Worm (Caenorhabditis elegans) whole organism, young adult: Measurements from ENCODE around the gene far-3.

ENCODE experiments used
- B0019.2 ChIP-seq: fragments of 200-800 bp; sonication (Bioruptor generic); conservative IDR thresholded peaks from 2 replicates; pipeline ENCODE4 v1.3.6; 2022; ENCODE audit warnings: missing genetic modification reagents, missing genetic modification characterization, missing compliant biosample characterization
- B0035.1 ChIP-seq: sonication (generic microtip); optimal IDR thresholded peaks from 2 replicates; lab custom pipeline; 2016; ENCODE audit warnings: missing genetic modification characterization, mild to moderate bottlenecking, missing compliant biosample characterization, missing genotype, missing genetic modification reagents
- C17E4.6 ChIP-seq: fragments of 200-800 bp; sonication (Bioruptor generic); IDR thresholded peaks from 2 replicates; pipeline ENCODE4 v1.3.6; 2022; ENCODE audit warnings: missing genetic modification reagents, missing genetic modification characterization, missing compliant biosample characterization
- D2030.7 ChIP-seq: fragments of 200-800 bp; sonication (Bioruptor generic); IDR thresholded peaks from 2 replicates; pipeline ENCODE4 v1.3.6; 2022; ENCODE audit warnings: missing genetic modification reagents, missing genetic modification characterization, missing compliant biosample characterization
- F33H1.4 ChIP-seq: fragments of 200-800 bp; sonication (Bioruptor generic); IDR thresholded peaks from 2 replicates; pipeline ENCODE4 v1.3.6; 2022; ENCODE audit warnings: missing genetic modification reagents, missing genetic modification characterization, missing compliant biosample characterization
- F52B5.7 ChIP-seq: sonication (generic microtip); optimal IDR thresholded peaks from 2 replicates; lab custom pipeline; 2016; ENCODE audit warnings: mild to moderate bottlenecking, missing genetic modification characterization, missing compliant biosample characterization
- F55B11.4 ChIP-seq: sonication (generic microtip); optimal IDR thresholded peaks from 2 replicates; lab custom pipeline; 2016; ENCODE audit warnings: missing compliant biosample characterization, missing genetic modification characterization, borderline replicate concordance; ENCODE audit not compliant: insufficient read depth
- K11D2.4 ChIP-seq: fragments of 200-800 bp; sonication (Bioruptor generic); IDR thresholded peaks from 2 replicates; pipeline ENCODE4 v1.3.6; 2022; ENCODE audit warnings: missing genetic modification reagents, missing genetic modification characterization, missing compliant biosample characterization
- T07F8.4 ChIP-seq: sonication (generic microtip); optimal IDR thresholded peaks from 2 replicates; lab custom pipeline; 2016; ENCODE audit warnings: mild to moderate bottlenecking, missing genetic modification characterization, moderate library complexity, missing compliant biosample characterization
- Y67H2A.10 ChIP-seq: fragments of 200-800 bp; sonication (Bioruptor generic); conservative IDR thresholded peaks from 2 replicates; pipeline ENCODE4 v1.3.6; 2022; ENCODE audit warnings: missing genetic modification reagents, missing genetic modification characterization, missing compliant biosample characterization
- Y95B8A.8 ChIP-seq: fragments of 200-800 bp; sonication (Bioruptor generic); IDR thresholded peaks from 2 replicates; pipeline ENCODE4 v1.3.6; 2022; ENCODE audit warnings: missing genetic modification reagents, missing genetic modification characterization, missing compliant biosample characterization
- aptf-3 ChIP-seq: fragments of 200-800 bp; sonication (Bioruptor generic); IDR thresholded peaks from 2 replicates; pipeline ENCODE4 v1.3.6; 2022; ENCODE audit warnings: missing genetic modification characterization, missing compliant biosample characterization
- atf-7 ChIP-seq: sonication (generic microtip); optimal IDR thresholded peaks from 2 replicates; lab custom pipeline; 2017; ENCODE audit warnings: mild to moderate bottlenecking, missing genetic modification characterization, missing compliant biosample characterization
- athp-1 ChIP-seq: sonication (generic microtip); optimal IDR thresholded peaks from 2 replicates; lab custom pipeline; 2017; ENCODE audit warnings: mild to moderate bottlenecking, missing genetic modification characterization, missing compliant biosample characterization
- attf-6 ChIP-seq: fragments of 200-800 bp; sonication (Bioruptor generic); IDR thresholded peaks from 2 replicates; pipeline ENCODE4 v1.3.6; 2022; ENCODE audit warnings: missing genetic modification reagents, missing genetic modification characterization, missing compliant biosample characterization
- cebp-1 ChIP-seq, 2 experiments: fragments of 200-800 bp in 1 of 2; sonication (Bioruptor generic) in 1 of 2; sonication (generic microtip) in 1 of 2; IDR thresholded peaks in 1 of 2; optimal IDR thresholded peaks in 1 of 2; 2 replicates each; pipeline versions ENCODE4 v1.3.6 to Lab custom; 2017 to 2022; ENCODE audit warnings: missing compliant biosample characterization in 2 of 2, missing genetic modification characterization in 2 of 2, mild to moderate bottlenecking in 1 of 2, missing genetic modification reagents in 1 of 2, moderate library complexity in 1 of 2
- ceh-58 ChIP-seq: fragments of 200-800 bp; sonication (Bioruptor generic); IDR thresholded peaks from 2 replicates; pipeline ENCODE4 v1.3.6; 2022; ENCODE audit warnings: missing genetic modification characterization, missing compliant biosample characterization
- dpff-1 ChIP-seq: sonication (generic microtip); optimal IDR thresholded peaks from 2 replicates; lab custom pipeline; 2017; ENCODE audit warnings: mild to moderate bottlenecking, missing genetic modification characterization, missing compliant biosample characterization
- dpl-1 ChIP-seq: fragments of 150-350 bp; optimal IDR thresholded peaks from 2 replicates; lab custom pipeline; 2014; ENCODE audit warnings: missing biosample characterization, missing genetic modification reagents, missing genetic modification characterization
- efl-1 ChIP-seq: fragments of 150-350 bp; optimal IDR thresholded peaks from 2 replicates; lab custom pipeline; 2014; ENCODE audit warnings: missing biosample characterization, missing genetic modification reagents, missing genetic modification characterization
- ekl-4 ChIP-seq: fragments of 200-800 bp; sonication (Bioruptor generic); IDR thresholded peaks from 2 replicates; pipeline ENCODE4 v1.3.6; 2022; ENCODE audit warnings: missing genetic modification reagents, missing genetic modification characterization, missing compliant biosample characterization
- gei-17 ChIP-seq: fragments of 200-800 bp; sonication (Bioruptor generic); optimal IDR thresholded peaks from 2 replicates; lab custom pipeline; 2018; ENCODE audit warnings: mild to moderate bottlenecking, missing genetic modification characterization, missing compliant biosample characterization
- him-1 ChIP-seq: sonication (generic microtip); optimal IDR thresholded peaks from 2 replicates; lab custom pipeline; 2016; ENCODE audit warnings: missing genotype, missing genetic modification reagents, missing genetic modification characterization, missing compliant biosample characterization
- hmg-1.2 ChIP-seq: fragments of 200-800 bp; sonication (Bioruptor generic); IDR thresholded peaks from 2 replicates; pipeline ENCODE4 v1.3.6; 2022; ENCODE audit warnings: missing genetic modification reagents, missing genetic modification characterization, missing compliant biosample characterization
- hrde-1 ChIP-seq: sonication (generic microtip); optimal IDR thresholded peaks from 2 replicates; lab custom pipeline; 2016; ENCODE audit warnings: missing genetic modification characterization, mild to moderate bottlenecking, missing compliant biosample characterization, moderate library complexity, missing genotype, missing genetic modification reagents, borderline replicate concordance
- hsf-1 ChIP-seq: fragments of 200-800 bp; sonication (Bioruptor generic); IDR thresholded peaks from 2 replicates; pipeline ENCODE4 v1.3.6; 2022; ENCODE audit warnings: missing genetic modification reagents, missing genetic modification characterization, missing compliant biosample characterization
- let-526 ChIP-seq: fragments of 200-800 bp; sonication (Bioruptor generic); IDR thresholded peaks from 2 replicates; pipeline ENCODE4 v1.3.6; 2022; ENCODE audit warnings: missing genetic modification reagents, missing genetic modification characterization, missing compliant biosample characterization
- lin-54 ChIP-seq: fragments of 200-800 bp; sonication (Bioruptor generic); optimal IDR thresholded peaks from 2 replicates; lab custom pipeline; 2018; ENCODE audit warnings: mild to moderate bottlenecking, missing genetic modification characterization, missing compliant biosample characterization
- lir-1 ChIP-seq: fragments of 200-800 bp; sonication (Bioruptor generic); conservative IDR thresholded peaks from 2 replicates; pipeline ENCODE4 v1.3.6; 2022; ENCODE audit warnings: missing genetic modification reagents, missing genetic modification characterization, missing compliant biosample characterization
- lsl-1 ChIP-seq: fragments of 200-800 bp; sonication (Bioruptor generic); optimal IDR thresholded peaks from 2 replicates; lab custom pipeline; 2018; ENCODE audit warnings: mild to moderate bottlenecking, missing genetic modification characterization, moderate library complexity, missing compliant biosample characterization
- madf-10 ChIP-seq: sonication (generic microtip); optimal IDR thresholded peaks from 2 replicates; lab custom pipeline; 2016; ENCODE audit warnings: mild to moderate bottlenecking, missing genetic modification characterization, missing compliant biosample characterization
- madf-3 ChIP-seq: fragments of 200-800 bp; sonication (Bioruptor generic); IDR thresholded peaks from 2 replicates; pipeline ENCODE4 v1.3.6; 2022; ENCODE audit warnings: missing genetic modification reagents, missing genetic modification characterization, missing compliant biosample characterization
- madf-6 ChIP-seq: fragments of 200-800 bp; sonication (Bioruptor generic); IDR thresholded peaks from 2 replicates; pipeline ENCODE4 v1.3.6; 2022; ENCODE audit warnings: missing genetic modification reagents, missing genetic modification characterization, missing compliant biosample characterization
- madf-8 ChIP-seq: fragments of 200-800 bp; sonication (Bioruptor generic); conservative IDR thresholded peaks from 2 replicates; pipeline ENCODE4 v1.3.6; 2022; ENCODE audit warnings: missing genetic modification reagents, missing genetic modification characterization, missing compliant biosample characterization
- mel-28 ChIP-seq: sonication (generic microtip); optimal IDR thresholded peaks from 2 replicates; lab custom pipeline; 2016; ENCODE audit warnings: borderline replicate concordance, mild to moderate bottlenecking, missing genetic modification characterization, missing compliant biosample characterization
- nfyb-1 ChIP-seq: fragments of 200-800 bp; sonication (Bioruptor generic); IDR thresholded peaks from 2 replicates; pipeline ENCODE4 v1.3.6; 2022; ENCODE audit warnings: missing genetic modification reagents, missing genetic modification characterization, missing compliant biosample characterization
- nhr-80 ChIP-seq: sonication (generic microtip); optimal IDR thresholded peaks from 2 replicates; lab custom pipeline; 2016; ENCODE audit warnings: missing genetic modification characterization, missing compliant biosample characterization
- sdz-38 ChIP-seq: sonication (generic microtip); optimal IDR thresholded peaks from 2 replicates; lab custom pipeline; 2016; ENCODE audit warnings: missing genotype, missing genetic modification characterization, missing compliant biosample characterization
- snpc-1.1 ChIP-seq: sonication (generic microtip); optimal IDR thresholded peaks from 2 replicates; lab custom pipeline; 2017; ENCODE audit warnings: missing genetic modification characterization, mild to moderate bottlenecking, missing compliant biosample characterization, antibody characterized with exemption, moderate library complexity, missing genotype, missing genetic modification reagents; ENCODE audit not compliant: insufficient read depth
- snpc-4 ChIP-seq, 5 experiments: fragments of 150-350 bp in 1 of 5; sonication (generic microtip) in 4 of 5; optimal IDR thresholded peaks; 2 replicates each; lab custom pipeline; 2014 to 2018; ENCODE audit warnings: missing genetic modification characterization in 5 of 5, missing biosample characterization in 3 of 5, antibody characterized with exemption in 2 of 5, mild to moderate bottlenecking in 2 of 5, missing compliant biosample characterization in 2 of 5, missing genotype in 2 of 5, moderate library complexity in 2 of 5, missing genetic modification reagents in 1 of 5
- sptf-2 ChIP-seq: fragments of 200-800 bp; sonication (Bioruptor generic); optimal IDR thresholded peaks from 2 replicates; lab custom pipeline; 2018; ENCODE audit warnings: mild to moderate bottlenecking, missing genetic modification characterization, missing compliant biosample characterization
- tbp1 ChIP-seq: fragments of 200-800 bp; sonication (Bioruptor generic); optimal IDR thresholded peaks from 2 replicates; lab custom pipeline; 2018; ENCODE audit warnings: mild to moderate bottlenecking, missing genetic modification characterization, missing compliant biosample characterization
- tbx-9 ChIP-seq: sonication (generic microtip); optimal IDR thresholded peaks from 2 replicates; lab custom pipeline; 2016; ENCODE audit warnings: borderline replicate concordance, missing genetic modification characterization, inconsistent platforms, missing compliant biosample characterization
- unc-62 ChIP-seq: fragments of 150-350 bp; optimal IDR thresholded peaks from 2 replicates; lab custom pipeline; 2014; ENCODE audit warnings: missing biosample characterization, missing genetic modification reagents, missing genetic modification characterization
- xnd-1 ChIP-seq: sonication (generic microtip); optimal IDR thresholded peaks from 2 replicates; lab custom pipeline; 2016; ENCODE audit warnings: missing genotype, missing genetic modification reagents, missing genetic modification characterization, missing compliant biosample characterization
- ztf-25 ChIP-seq: fragments of 200-800 bp; sonication (Bioruptor generic); IDR thresholded peaks from 2 replicates; pipeline ENCODE4 v1.3.6; 2022; ENCODE audit warnings: missing genetic modification reagents, missing genetic modification characterization, missing compliant biosample characterization

Gene far-3

ce11 chrV:13009843-13010242 lies 12.5 kb upstream of the far-3 start:
- TF ChIP-seq atf-7 (no peak), attf-6 (GFP tag; lab: Robert Waterston, UW) (no peak), gei-17 (no peak), efl-1 (GFP tag; lab: Kevin White, UChicago) (no peak), hmg-1.2 (GFP tag; lab: Robert Waterston, UW) (peak; percentile 54; the same call in 1 of the 2 replicates), him-1 (tag; lab: Kevin White, UChicago) (no peak), tbx-9 (tag; lab: Kevin White, UChicago) (no peak), dpl-1 (no peak), lir-1 (no peak), unc-62 (GFP tag; lab: Kevin White, UChicago) (no peak), nhr-80 (tag; lab: Kevin White, UChicago) (peak; percentile 13), F52B5.7 (no peak), sdz-38 (tag; lab: Kevin White, UChicago) (no peak), hsf-1 (GFP tag; lab: Robert Waterston, UW) (no peak)

- TF ChIP-seq B0035.1 (tag; lab: Kevin White, UChicago) = no peak
- TF ChIP-seq mel-28 (tag; lab: Kevin White, UChicago) = no peak
- TF ChIP-seq lin-54 (GFP tag; lab: Kevin White, UChicago) = no peak
- no peak for TF ChIP-seq F55B11.4 (tag; lab: Kevin White, UChicago)
- no peak for TF ChIP-seq sptf-2
- TF ChIP-seq T07F8.4 (tag; lab: Kevin White, UChicago) = no peak
- TF ChIP-seq Y95B8A.8 (GFP tag; lab: Robert Waterston, UW) = no peak
- no peak for TF ChIP-seq cebp-1 (GFP tag; IDR thresholded peaks at IDR 0.05; lab: Robert Waterston, UW)
- no peak for TF ChIP-seq cebp-1 (tag; optimal IDR thresholded peaks at IDR 0.05; lab: Kevin White, UChicago)
- TF ChIP-seq dpff-1 (tag; lab: Kevin White, UChicago) = no peak
- TF ChIP-seq snpc-1.1 (tag; lab: Kevin White, UChicago) = no peak
- no peak for TF ChIP-seq hrde-1
- TF ChIP-seq lsl-1 (GFP tag; lab: Kevin White, UChicago) = peak; percentile 73
- no peak for TF ChIP-seq Y67H2A.10 (GFP tag; lab: Robert Waterston, UW)
- no peak for TF ChIP-seq madf-10
- peak; percentile 82 for TF ChIP-seq madf-6 (GFP tag; lab: Robert Waterston, UW)
- TF ChIP-seq B0019.2 (GFP tag; lab: Robert Waterston, UW) = no peak
- 0 out of 2 replicates have a peak, but pooled peaks have one; percentile 26 for TF ChIP-seq D2030.7
- TF ChIP-seq xnd-1 (tag; lab: Kevin White, UChicago) = peak; percentile 59
- peak; percentile 47; the same call in 1 of the 2 replicates for TF ChIP-seq F33H1.4
- no peak for TF ChIP-seq nfyb-1 (GFP tag; lab: Robert Waterston, UW)
- TF ChIP-seq madf-3 = no peak
- no peak for TF ChIP-seq snpc-4 (GFP tag; optimal IDR thresholded peaks at IDR 0.05; lab: Kevin White, UChicago)
- TF ChIP-seq snpc-4 (tag; optimal IDR thresholded peaks at IDR 0.05; lab: Kevin White, UChicago) = no peak
- TF ChIP-seq ceh-58 (GFP tag; lab: Robert Waterston, UW) = no peak
- TF ChIP-seq tbp1 (GFP tag; lab: Kevin White, UChicago) = no peak
- no peak for TF ChIP-seq let-526 (GFP tag; lab: Robert Waterston, UW)
- no peak for TF ChIP-seq C17E4.6 (GFP tag; lab: Robert Waterston, UW)
- TF ChIP-seq athp-1 = no peak
- TF ChIP-seq ztf-25 = no peak
- TF ChIP-seq madf-8 (GFP tag; lab: Robert Waterston, UW) = peak; percentile 56
- TF ChIP-seq aptf-3 (GFP tag; lab: Robert Waterston, UW) = no peak
- no peak for TF ChIP-seq K11D2.4
- no peak for TF ChIP-seq ekl-4 (GFP tag; lab: Robert Waterston, UW)
- peak; percentile 24 for TF ChIP-seq efl-1 (GFP tag; lab: Kevin White, UChicago)
These were observed 11.9 kb upstream of the far-3 start for ce11 chrV:13009271-13009670.
